Fruit fly (Drosophila melanogaster): ENCODE results near the gene CG18808.
A peak's percentile ranks its signal among the peaks of the same experiment; 100 is the strongest.

CG18808 gene

dm6 chr3L:4844792-4845191 lies 37.6 kb upstream of the CG18808 start:
- TF ChIP-seq CG11617 (GFP tag; optimal IDR thresholded peaks at IDR 0.05) (no peak), CG7101 (tag; optimal IDR thresholded peaks at IDR 0.05) (no peak), Crg-1 (GFP tag; optimal IDR thresholded peaks at IDR 0.05) (no peak)

DNA sequence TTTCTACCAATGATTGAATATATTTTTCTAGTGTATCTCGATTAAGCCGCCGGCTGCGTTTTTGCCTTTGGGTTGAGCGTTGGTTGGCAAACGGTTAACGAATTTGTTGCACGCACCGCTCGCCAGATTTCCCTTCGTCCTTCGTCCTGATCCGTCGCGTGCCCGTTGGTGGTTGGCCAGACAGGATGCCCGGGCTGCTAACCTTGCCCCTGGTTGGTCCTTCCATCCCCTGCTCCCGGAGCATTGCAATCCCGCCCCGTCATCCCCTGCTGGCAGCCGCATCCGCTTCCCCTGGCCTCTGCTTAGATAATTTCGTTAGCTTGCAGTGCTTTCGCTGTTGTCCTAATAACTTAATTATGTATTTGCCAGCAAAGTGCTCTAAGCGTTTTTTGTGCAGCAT lies 36.2 kb upstream of the CG18808 start:
- TF ChIP-seq Clk (GFP tag; optimal IDR thresholded peaks at IDR 0.05) (no peak), CG11617 (GFP tag; optimal IDR thresholded peaks at IDR 0.05) (no peak), Hr96 (GFP tag; optimal IDR thresholded peaks at IDR 0.05) (no peak), Crg-1 (GFP tag; optimal IDR thresholded peaks at IDR 0.05) (no peak), cnc (optimal IDR thresholded peaks at IDR 0.05) (no peak), toe (GFP tag; optimal IDR thresholded peaks at IDR 0.05) (no peak), cic (GFP tag; optimal IDR thresholded peaks at IDR 0.05) (no peak), CG33017 (tag; optimal IDR thresholded peaks at IDR 0.05) (no peak), tj (GFP tag; optimal IDR thresholded peaks at IDR 0.05) (no peak), CG5204 (GFP tag; optimal IDR thresholded peaks at IDR 0.05) (no peak), CG14711 (tag; optimal IDR thresholded peaks at IDR 0.05) (no peak)

dm6 chr3L:4842710-4843109 lies 35.5 kb upstream of the CG18808 start:
- no peak for TF ChIP-seq cic (GFP tag; optimal IDR thresholded peaks at IDR 0.05)
- TF ChIP-seq CG5204 (GFP tag; optimal IDR thresholded peaks at IDR 0.05), result no peak
- TF ChIP-seq pad (GFP tag; optimal IDR thresholded peaks at IDR 0.05), result no peak
- no peak for TF ChIP-seq CG11617 (GFP tag; optimal IDR thresholded peaks at IDR 0.05)
- no peak for TF ChIP-seq Crg-1 (GFP tag; optimal IDR thresholded peaks at IDR 0.05)

DNA sequence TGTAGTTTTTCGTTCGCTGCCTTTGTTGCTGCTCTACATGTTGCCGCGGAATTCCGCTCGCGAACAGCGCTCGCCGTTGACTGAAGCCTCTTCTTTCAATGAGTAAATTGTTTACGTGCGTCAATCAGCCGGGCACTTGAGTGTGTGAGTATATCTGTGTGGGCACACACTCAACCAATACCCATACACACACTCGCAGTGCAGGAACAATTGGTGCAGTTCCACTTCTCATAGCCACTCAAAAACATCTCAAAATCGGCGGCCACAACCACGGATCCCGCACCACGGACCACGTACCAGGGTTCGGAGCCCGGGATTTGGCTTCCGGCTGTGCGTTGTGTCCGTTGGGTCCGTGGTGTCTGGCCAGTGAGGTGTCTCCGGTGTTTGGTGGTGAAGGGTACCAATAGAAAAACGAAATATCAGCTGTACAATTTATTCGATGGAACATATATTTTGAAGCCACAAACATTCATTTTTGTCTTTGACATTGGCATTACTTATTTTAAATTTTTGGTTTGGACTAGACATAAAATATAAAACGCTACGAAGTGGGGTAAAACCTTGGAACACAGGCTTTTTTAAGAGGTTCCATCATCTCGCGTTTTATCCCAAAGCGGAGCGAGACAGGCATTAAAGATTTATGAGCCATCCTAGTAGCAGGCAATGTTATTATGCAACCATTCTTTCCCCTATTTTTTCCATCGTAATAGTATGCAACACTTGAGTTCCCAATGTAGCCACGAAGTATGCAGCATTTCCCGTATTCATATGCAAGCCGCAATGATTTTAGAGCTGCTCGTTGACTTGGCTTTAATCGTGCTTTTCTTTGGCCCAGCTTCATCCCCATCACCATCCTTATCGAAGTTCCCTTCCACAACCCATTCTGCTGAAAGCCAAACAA lies 33.1 kb upstream of the CG18808 start, which contains the start of gene CG13707:
CG13707 (minus strand) TSS at position 70 of the 901 bp plus-strand sequence.
- no peak for TF ChIP-seq toe (GFP tag; optimal IDR thresholded peaks at IDR 0.05)
- TF ChIP-seq CG12768 (GFP tag; optimal IDR thresholded peaks at IDR 0.05), result no peak
- TF ChIP-seq CG14711 (tag; optimal IDR thresholded peaks at IDR 0.05), result no peak
- no peak for TF ChIP-seq Mnt (GFP tag; optimal IDR thresholded peaks at IDR 0.05)
- TF ChIP-seq CG7045 (GFP tag; optimal IDR thresholded peaks at IDR 0.05), result no peak
- TF ChIP-seq pad (GFP tag; optimal IDR thresholded peaks at IDR 0.05), result peak; percentile 99

DNA sequence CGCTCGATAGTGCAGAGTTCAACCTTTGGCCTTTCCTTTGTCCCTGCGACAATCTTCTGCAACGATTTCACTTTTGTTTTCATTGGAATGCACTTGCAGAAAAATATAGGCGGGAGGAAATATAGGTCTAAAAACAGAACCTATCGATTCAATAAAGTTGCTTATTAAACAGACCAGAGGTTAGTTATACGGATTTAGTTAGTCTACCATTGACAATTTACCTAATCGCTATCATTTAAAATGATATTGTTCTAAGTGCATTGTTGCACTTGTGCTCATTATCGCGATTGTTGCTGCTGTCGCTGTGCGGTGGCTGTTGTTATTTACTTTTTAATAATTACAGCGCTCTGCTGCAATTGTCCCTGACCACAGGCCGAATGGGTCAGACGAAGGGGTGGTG lies 29.1 kb upstream of the CG18808 start:
- TF ChIP-seq pad (GFP tag; optimal IDR thresholded peaks at IDR 0.05) (no peak), bab1 (GFP tag; optimal IDR thresholded peaks at IDR 0.05) (no peak), cic (GFP tag; optimal IDR thresholded peaks at IDR 0.05) (no peak), CG7101 (tag; optimal IDR thresholded peaks at IDR 0.05) (no peak), CG7045 (GFP tag; optimal IDR thresholded peaks at IDR 0.05) (no peak), cnc (optimal IDR thresholded peaks at IDR 0.05) (no peak), Crg-1 (GFP tag; optimal IDR thresholded peaks at IDR 0.05) (no peak), CG14711 (tag; optimal IDR thresholded peaks at IDR 0.05) (no peak), Hr96 (GFP tag; optimal IDR thresholded peaks at IDR 0.05) (no peak), Clk (GFP tag; optimal IDR thresholded peaks at IDR 0.05) (no peak), Mnt (GFP tag; optimal IDR thresholded peaks at IDR 0.05) (no peak), toe (GFP tag; optimal IDR thresholded peaks at IDR 0.05) (no peak), CG33017 (tag; optimal IDR thresholded peaks at IDR 0.05) (no peak), CG5204 (GFP tag; optimal IDR thresholded peaks at IDR 0.05) (no peak), CG11617 (GFP tag; optimal IDR thresholded peaks at IDR 0.05) (no peak), CG12768 (GFP tag; optimal IDR thresholded peaks at IDR 0.05) (no peak), CG1620 (GFP tag; optimal IDR thresholded peaks at IDR 0.05) (no peak), ovo (GFP tag; optimal IDR thresholded peaks at IDR 0.05) (no peak), tj (GFP tag; optimal IDR thresholded peaks at IDR 0.05) (no peak)

DNA sequence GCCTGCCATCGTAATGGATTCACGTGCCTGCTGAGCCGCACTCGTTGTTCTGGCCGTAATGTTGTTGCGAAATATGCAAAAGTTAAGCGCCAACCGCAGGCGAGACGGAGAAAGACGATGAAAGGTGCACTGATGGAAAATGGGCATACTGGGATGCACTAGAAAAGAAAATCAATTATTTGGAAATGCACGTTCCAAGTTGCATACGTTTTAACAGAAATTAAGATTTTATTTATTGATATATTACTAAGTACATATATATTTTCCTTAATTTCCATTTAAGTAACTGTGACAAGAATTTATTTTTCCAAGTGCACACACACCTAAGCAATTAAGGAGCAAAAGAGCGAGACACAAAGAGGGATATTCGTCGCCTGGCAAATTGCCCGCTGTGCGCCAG lies 27.8 kb upstream of the CG18808 start:
- TF ChIP-seq CG33017 (tag; optimal IDR thresholded peaks at IDR 0.05) (no peak), Hr96 (GFP tag; optimal IDR thresholded peaks at IDR 0.05) (no peak), CG7101 (tag; optimal IDR thresholded peaks at IDR 0.05) (no peak), Clk (GFP tag; optimal IDR thresholded peaks at IDR 0.05) (no peak), CG14711 (tag; optimal IDR thresholded peaks at IDR 0.05) (no peak), Crg-1 (GFP tag; optimal IDR thresholded peaks at IDR 0.05) (no peak), cnc (optimal IDR thresholded peaks at IDR 0.05) (no peak), CG7045 (GFP tag; optimal IDR thresholded peaks at IDR 0.05) (no peak), tj (GFP tag; optimal IDR thresholded peaks at IDR 0.05) (no peak), ovo (GFP tag; optimal IDR thresholded peaks at IDR 0.05) (no peak), cic (GFP tag; optimal IDR thresholded peaks at IDR 0.05) (no peak), CG1620 (GFP tag; optimal IDR thresholded peaks at IDR 0.05) (no peak), bab1 (GFP tag; optimal IDR thresholded peaks at IDR 0.05) (no peak), pad (GFP tag; optimal IDR thresholded peaks at IDR 0.05) (no peak), CG12768 (GFP tag; optimal IDR thresholded peaks at IDR 0.05) (no peak), CG11617 (GFP tag; optimal IDR thresholded peaks at IDR 0.05) (no peak), kay (GFP tag; ENCODE audit: borderline replicate concordance) (no peak), Mnt (GFP tag; optimal IDR thresholded peaks at IDR 0.05) (no peak)

dm6 chr3L:4833491-4833890 lies 26.3 kb upstream of the CG18808 start, which contains the start of gene CG13708:
Gene CG13708, minus strand, starts transcription at chr3L:4833591.
- TF ChIP-seq CG5204 (GFP tag; optimal IDR thresholded peaks at IDR 0.05) (no peak), pad (GFP tag; optimal IDR thresholded peaks at IDR 0.05) (no peak), Hr96 (GFP tag; optimal IDR thresholded peaks at IDR 0.05) (no peak), CG1620 (GFP tag; optimal IDR thresholded peaks at IDR 0.05) (no peak)
